Fruit fly (Drosophila melanogaster) whole organism, embryonic: ENCODE results near the gene CG15728.

Experiments
- Ada2b ChIP-seq: fragments of 200-800 bp; sonication (Bioruptor generic); IDR thresholded peaks from 2 replicates; pipeline ENCODE4 v1.3.6; 2022; ENCODE audit warnings: missing biosample characterization, missing genetic modification characterization
- CG11398 ChIP-seq: fragments of 200-800 bp; sonication (Bioruptor generic); optimal IDR thresholded peaks from 2 replicates; lab custom pipeline; 2016; ENCODE audit warnings: missing biosample characterization, missing genetic modification characterization
- CG12155 ChIP-seq: fragments of 200-800 bp; sonication (Bioruptor generic); optimal IDR thresholded peaks from 3 replicates; lab custom pipeline; 2016; ENCODE audit warnings: missing biosample characterization, missing genetic modification characterization
- CG12299 ChIP-seq: fragments of 200-800 bp; sonication (Bioruptor generic); optimal IDR thresholded peaks from 2 replicates; lab custom pipeline; 2018; ENCODE audit warnings: missing biosample characterization, mild to moderate bottlenecking, missing genetic modification characterization
- CG12659 ChIP-seq: fragments of 200-800 bp; sonication (Bioruptor generic); optimal IDR thresholded peaks from 3 replicates; lab custom pipeline; 2017; ENCODE audit warnings: mild to moderate bottlenecking, missing biosample characterization, missing genetic modification reagents, missing genetic modification characterization
- CG15073 ChIP-seq: fragments of 200-800 bp; sonication (Bioruptor generic); optimal IDR thresholded peaks from 2 replicates; lab custom pipeline; 2016; ENCODE audit warnings: missing biosample characterization, missing genetic modification characterization
- CG16779 ChIP-seq: fragments of 200-800 bp; sonication (Bioruptor generic); IDR thresholded peaks from 2 replicates; pipeline ENCODE4 v1.3.6; 2022; ENCODE audit warnings: missing biosample characterization, missing genetic modification characterization
- CG17186 ChIP-seq: fragments of 200-800 bp; sonication (Bioruptor generic); optimal IDR thresholded peaks from 3 replicates; lab custom pipeline; 2017; ENCODE audit warnings: missing biosample characterization, missing genetic modification reagents, missing genetic modification characterization
- CG17359 ChIP-seq: fragments of 200-800 bp; sonication (Bioruptor generic); optimal IDR thresholded peaks from 3 replicates; lab custom pipeline; 2018; ENCODE audit warnings: missing biosample characterization, mild to moderate bottlenecking, missing genetic modification characterization, moderate library complexity
- CG1832 ChIP-seq: fragments of 200-800 bp; sonication (Bioruptor generic); optimal IDR thresholded peaks from 2 replicates; lab custom pipeline; 2017; ENCODE audit warnings: missing biosample characterization, mild to moderate bottlenecking, missing genetic modification characterization, inconsistent platforms
- CG2202 ChIP-seq: fragments of 200-800 bp; sonication (Bioruptor generic); optimal IDR thresholded peaks from 2 replicates; lab custom pipeline; 2018; ENCODE audit warnings: missing biosample characterization, mild to moderate bottlenecking, missing genetic modification characterization
- CG31224 ChIP-seq: fragments of 200-800 bp; sonication (Bioruptor generic); IDR thresholded peaks from 2 replicates; pipeline ENCODE4 v1.3.6; 2022; ENCODE audit warnings: missing biosample characterization, missing genetic modification characterization
- CG4328 ChIP-seq: fragments of 200-800 bp; sonication (Bioruptor generic); optimal IDR thresholded peaks from 3 replicates; lab custom pipeline; 2017; ENCODE audit warnings: missing biosample characterization, missing genetic modification reagents, missing genetic modification characterization
- CG4730 ChIP-seq: fragments of 200-800 bp; sonication (Bioruptor generic); IDR thresholded peaks from 2 replicates; pipeline ENCODE4 v1.3.6; 2022; ENCODE audit warnings: missing biosample characterization, missing genetic modification characterization
- CG5245 ChIP-seq: fragments of 200-800 bp; sonication (Bioruptor generic); optimal IDR thresholded peaks from 3 replicates; lab custom pipeline; 2016; ENCODE audit warnings: missing biosample characterization, missing genetic modification characterization
- CG8478 ChIP-seq: fragments of >200 bp; optimal IDR thresholded peaks from 2 replicates; lab custom pipeline; 2018
- Dad ChIP-seq: fragments of 200-800 bp; sonication (Bioruptor generic); optimal IDR thresholded peaks from 3 replicates; lab custom pipeline; 2016; ENCODE audit warnings: missing biosample characterization, missing genetic modification characterization
- GATAe ChIP-seq: fragments of 200-800 bp; sonication (Bioruptor generic); conservative IDR thresholded peaks from 2 replicates; pipeline ENCODE4 v1.3.6; 2022; ENCODE audit warnings: missing biosample characterization, missing genetic modification characterization
- H2.0 ChIP-seq: fragments of 200-800 bp; sonication (Bioruptor generic); IDR thresholded peaks from 2 replicates; pipeline ENCODE4 v1.3.6; 2022; ENCODE audit warnings: missing biosample characterization, missing genetic modification characterization
- HLHmδ ChIP-seq: fragments of 200-800 bp; sonication (Bioruptor generic); optimal IDR thresholded peaks from 2 replicates; lab custom pipeline; 2018; ENCODE audit warnings: missing biosample characterization, mild to moderate bottlenecking, missing genetic modification characterization, moderate library complexity
- Hand ChIP-seq: fragments of 200-800 bp; sonication (Bioruptor generic); optimal IDR thresholded peaks from 2 replicates; lab custom pipeline; 2017; ENCODE audit warnings: mild to moderate bottlenecking, missing biosample characterization, missing genetic modification reagents, missing genetic modification characterization
- Hr51 ChIP-seq, 2 experiments: fragments of 200-800 bp; sonication (Bioruptor generic); optimal IDR thresholded peaks; 2 replicates in 1 of 2; 3 replicates in 1 of 2; lab custom pipeline; 2016 to 2018; ENCODE audit warnings: missing biosample characterization in 2 of 2, missing genetic modification characterization in 2 of 2, mild to moderate bottlenecking in 1 of 2, moderate library complexity in 1 of 2
- Lhr ChIP-seq: fragments of 200-800 bp; sonication (Bioruptor generic); optimal IDR thresholded peaks from 3 replicates; lab custom pipeline; 2017; ENCODE audit warnings: mild to moderate bottlenecking, missing biosample characterization, missing genetic modification reagents, missing genetic modification characterization
- NC2β ChIP-seq: fragments of 200-800 bp; sonication (Bioruptor generic); optimal IDR thresholded peaks from 2 replicates; lab custom pipeline; 2016; ENCODE audit warnings: missing biosample characterization, missing genetic modification characterization
- NFAT ChIP-seq: fragments of 200-800 bp; sonication (Bioruptor generic); IDR thresholded peaks from 2 replicates; pipeline ENCODE4 v1.3.6; 2022; ENCODE audit warnings: missing biosample characterization, missing genetic modification characterization
- Opbp ChIP-seq: fragments of 200-800 bp; sonication (Bioruptor generic); IDR thresholded peaks from 3 replicates; pipeline ENCODE4 v1.3.6; 2022; ENCODE audit warnings: missing biosample characterization, missing genetic modification characterization; ENCODE audit not compliant: partially characterized antibody
- Optix ChIP-seq: fragments of 200-800 bp; sonication (Bioruptor generic); IDR thresholded peaks from 3 replicates; pipeline ENCODE4 v1.3.6; 2022; ENCODE audit warnings: missing biosample characterization, missing genetic modification characterization
- Pdp1 ChIP-seq, 2 experiments: fragments of 200-800 bp; sonication (Bioruptor generic); optimal IDR thresholded peaks; 3 replicates each; lab custom pipeline; 2016; ENCODE audit warnings: missing biosample characterization in 2 of 2, missing genetic modification characterization in 2 of 2, mild to moderate bottlenecking in 1 of 2, moderate library complexity in 1 of 2
- Vsx1 ChIP-seq: fragments of 200-800 bp; sonication (Bioruptor generic); optimal IDR thresholded peaks from 2 replicates; lab custom pipeline; 2017; ENCODE audit warnings: missing biosample characterization, mild to moderate bottlenecking, missing genetic modification characterization, missing genetic modification reagents
- Xbp1 ChIP-seq: fragments of 200-800 bp; sonication (Bioruptor generic); optimal IDR thresholded peaks from 3 replicates; lab custom pipeline; 2016; ENCODE audit warnings: missing biosample characterization, mild to moderate bottlenecking, missing genetic modification characterization
- al ChIP-seq: fragments of 200-800 bp; sonication (Bioruptor generic); IDR thresholded peaks from 2 replicates; pipeline ENCODE4 v1.3.6; 2022; ENCODE audit warnings: missing biosample characterization, missing genetic modification characterization
- ara ChIP-seq: fragments of 200-800 bp; sonication (Bioruptor generic); IDR thresholded peaks from 2 replicates; pipeline ENCODE4 v1.3.6; 2022; ENCODE audit warnings: missing biosample characterization, missing genetic modification characterization
- cas ChIP-seq: fragments of 200-800 bp; sonication (Bioruptor generic); IDR thresholded peaks from 2 replicates; pipeline ENCODE4 v1.3.6; 2022; ENCODE audit warnings: missing biosample characterization, missing genetic modification characterization
- chm ChIP-seq: fragments of 200-800 bp; sonication (Bioruptor generic); IDR thresholded peaks from 2 replicates; pipeline ENCODE4 v1.3.6; 2022; ENCODE audit warnings: missing biosample characterization, missing genetic modification characterization
- ci ChIP-seq: fragments of 200-800 bp; sonication (Bioruptor generic); IDR thresholded peaks from 3 replicates; pipeline ENCODE4 v1.3.6; 2022; ENCODE audit warnings: missing biosample characterization, missing genetic modification characterization
- dimm ChIP-seq: fragments of 200-800 bp; sonication (Bioruptor generic); IDR thresholded peaks from 2 replicates; pipeline ENCODE4 v1.3.6; 2022; ENCODE audit warnings: missing biosample characterization, missing genetic modification characterization
- dm ChIP-seq: fragments of 200-800 bp; sonication (Bioruptor generic); optimal IDR thresholded peaks from 3 replicates; lab custom pipeline; 2016; ENCODE audit warnings: missing biosample characterization, missing genetic modification characterization
- exex ChIP-seq: fragments of 200-800 bp; sonication (Bioruptor generic); optimal IDR thresholded peaks from 4 replicates; lab custom pipeline; 2018; ENCODE audit warnings: missing biosample characterization, mild to moderate bottlenecking, missing genetic modification characterization, moderate library complexity
- hkb ChIP-seq, 2 experiments: fragments of 200-800 bp in 1 of 2; fragments of >200 bp in 1 of 2; sonication (Bioruptor generic) in 1 of 2; IDR thresholded peaks in 1 of 2; optimal IDR thresholded peaks in 1 of 2; 2 replicates each; pipeline versions ENCODE4 v1.3.6 to Lab custom; 2017 to 2022; ENCODE audit warnings: missing biosample characterization in 1 of 2, missing genetic modification characterization in 1 of 2
- jigr1 ChIP-seq: fragments of 200-800 bp; sonication (Bioruptor generic); IDR thresholded peaks from 3 replicates; pipeline ENCODE4 v1.3.6; 2022; ENCODE audit warnings: missing biosample characterization, missing genetic modification characterization
- nerfin-1 ChIP-seq: fragments of 200-800 bp; sonication (Bioruptor generic); optimal IDR thresholded peaks from 3 replicates; lab custom pipeline; 2019; ENCODE audit warnings: missing biosample characterization, mild to moderate bottlenecking, missing genetic modification characterization, moderate library complexity
- nmo ChIP-seq: fragments of 200-800 bp; sonication (Bioruptor generic); optimal IDR thresholded peaks from 2 replicates; lab custom pipeline; 2018; ENCODE audit warnings: missing biosample characterization, mild to moderate bottlenecking, missing genetic modification characterization, moderate library complexity
- p53 ChIP-seq: fragments of 200-800 bp; sonication (Bioruptor generic); optimal IDR thresholded peaks from 2 replicates; lab custom pipeline; 2016; ENCODE audit warnings: missing biosample characterization, missing genetic modification characterization
- pzg ChIP-seq: fragments of 200-800 bp; sonication (Bioruptor generic); optimal IDR thresholded peaks from 3 replicates; lab custom pipeline; 2018; ENCODE audit warnings: missing biosample characterization, mild to moderate bottlenecking, missing genetic modification characterization, moderate library complexity
- sens-2 ChIP-seq: fragments of 200-800 bp; sonication (Bioruptor generic); IDR thresholded peaks from 2 replicates; pipeline ENCODE4 v1.3.6; 2022; ENCODE audit warnings: missing biosample characterization, missing genetic modification characterization
- tap ChIP-seq: fragments of 200-800 bp; optimal IDR thresholded peaks from 3 replicates; lab custom pipeline; 2019; ENCODE audit warnings: missing biosample characterization, mild to moderate bottlenecking, missing genetic modification characterization, moderate library complexity
- tll ChIP-seq, 2 experiments: fragments of 200-800 bp in 1 of 2; fragments of >200 bp in 1 of 2; sonication (Bioruptor generic) in 1 of 2; optimal IDR thresholded peaks; 2 replicates each; lab custom pipeline; 2017 to 2019; ENCODE audit warnings: missing biosample characterization in 2 of 2, missing genetic modification characterization in 2 of 2, mild to moderate bottlenecking in 1 of 2, moderate library complexity in 1 of 2
- zf30C ChIP-seq: fragments of 200-800 bp; sonication (Bioruptor generic); optimal IDR thresholded peaks from 3 replicates; lab custom pipeline; 2018; ENCODE audit warnings: missing biosample characterization, mild to moderate bottlenecking, missing genetic modification characterization
- zfh2 ChIP-seq: fragments of 200-800 bp; sonication (Bioruptor generic); optimal IDR thresholded peaks from 2 replicates; lab custom pipeline; 2016; ENCODE audit warnings: missing biosample characterization, missing genetic modification characterization

Gene CG15728

dm6 chrX:12578701-12579372, 45.3 kb upstream of the CG15728 start (continued):
- TF ChIP-seq dm, result no peak
- TF ChIP-seq tll (GFP tag; optimal IDR thresholded peaks at IDR 0.05; lab: Kevin White, UChicago), result no peak
- TF ChIP-seq ara (GFP tag; lab: Robert Waterston, UW), result peak; percentile 40; the same call in 1 of the 2 replicates
- TF ChIP-seq NC2β (GFP tag; lab: Kevin White, UChicago), result no peak
- no peak for TF ChIP-seq Vsx1 (GFP tag; lab: Kevin White, UChicago)
- TF ChIP-seq CG12155 (GFP tag; lab: Kevin White, UChicago), result peak; percentile 28
- TF ChIP-seq nerfin-1 (tag; lab: Kevin White, UChicago), result peak; percentile 75
- no peak for TF ChIP-seq CG15073 (GFP tag; lab: Kevin White, UChicago)
- TF ChIP-seq CG4730 (GFP tag; lab: Robert Waterston, UW), result peak; percentile 39; the same call in 1 of the 2 replicates
- TF ChIP-seq CG17186 (GFP tag; lab: Kevin White, UChicago), result no peak
- no peak for TF ChIP-seq exex
- no peak for TF ChIP-seq Dad
- TF ChIP-seq CG31224 (GFP tag; lab: Robert Waterston, UW), result no peak
- TF ChIP-seq dimm (GFP tag; lab: Robert Waterston, UW), result no peak
- TF ChIP-seq Optix (GFP tag; lab: Robert Waterston, UW), result no peak
- peak; percentile 69 for TF ChIP-seq CG17359
- no peak for TF ChIP-seq hkb (optimal IDR thresholded peaks at IDR 0.05; lab: Kevin White, UChicago)
- TF ChIP-seq hkb (GFP tag; IDR thresholded peaks at IDR 0.05; lab: Robert Waterston, UW), result peak; percentile 35; the same call in 1 of the 2 replicates
- TF ChIP-seq CG11398 (GFP tag; lab: Kevin White, UChicago), result no peak
- TF ChIP-seq GATAe (GFP tag; lab: Robert Waterston, UW), result no peak
- TF ChIP-seq p53 (GFP tag; lab: Kevin White, UChicago), result no peak
- 0 out of 2 replicates have a peak, but pooled peaks have one; percentile 34 for TF ChIP-seq H2.0 (GFP tag; lab: Robert Waterston, UW)
- no peak for TF ChIP-seq NFAT (GFP tag; lab: Robert Waterston, UW)
- TF ChIP-seq CG8478 (lab: Kevin White, UChicago), result peak; percentile 83
- TF ChIP-seq HLHmδ, result no peak
- peak; percentile 41; the same call in 1 of the 2 replicates for TF ChIP-seq Ada2b (GFP tag; lab: Robert Waterston, UW)
- no peak for TF ChIP-seq jigr1 (GFP tag; lab: Robert Waterston, UW)
- peak; percentile 72 for TF ChIP-seq CG1832
- TF ChIP-seq Hr51 (GFP tag; optimal IDR thresholded peaks at IDR 0.05; lab: Kevin White, UChicago), result peak in 1 of 2 experiments; percentile 80
- TF ChIP-seq al (GFP tag; lab: Robert Waterston, UW), result no peak
- no peak for TF ChIP-seq chm
- no peak for TF ChIP-seq CG16779
- peak; percentile 6 for TF ChIP-seq Hand (GFP tag; lab: Kevin White, UChicago)
- TF ChIP-seq CG12659 (GFP tag; lab: Kevin White, UChicago), result peak; percentile 63
- no peak for TF ChIP-seq zfh2
- TF ChIP-seq cas (GFP tag; lab: Robert Waterston, UW), result no peak
- no peak for TF ChIP-seq ci
- no peak for TF ChIP-seq CG2202 (tag; lab: Kevin White, UChicago)
- TF ChIP-seq sens-2 (GFP tag; lab: Robert Waterston, UW), result no peak
- no peak for TF ChIP-seq pzg (GFP tag; lab: Kevin White, UChicago)
- no peak for TF ChIP-seq CG5245 (GFP tag; lab: Kevin White, UChicago)
- TF ChIP-seq Pdp1 (GFP tag; optimal IDR thresholded peaks at IDR 0.05; lab: Kevin White, UChicago), result peak; percentile 16 to 45
- no peak for TF ChIP-seq CG4328 (GFP tag; lab: Kevin White, UChicago)
- TF ChIP-seq tap (tag; lab: Kevin White, UChicago), result peak; percentile 69
- TF ChIP-seq zf30C (GFP tag; lab: Kevin White, UChicago), result no peak
- TF ChIP-seq Opbp (GFP tag; lab: Robert Waterston, UW), result 0 out of 3 replicates have a peak, but pooled peaks have one; percentile 19
- TF ChIP-seq CG12299 (tag; lab: Kevin White, UChicago), result peak; percentile 3
- TF ChIP-seq nmo (GFP tag; lab: Kevin White, UChicago), result peak; percentile 77
- TF ChIP-seq Xbp1 (GFP tag; lab: Kevin White, UChicago), result peak; percentile 53
- no peak for TF ChIP-seq Lhr (GFP tag; lab: Kevin White, UChicago)
